Worm (Caenorhabditis elegans) whole organism, L1 larva: ENCODE measurements around the gene srbc-65.

Experiments
- C04F5.9 ChIP-seq: sonication (generic microtip); optimal IDR thresholded peaks from 2 replicates; lab custom pipeline; 2016; ENCODE audit warnings: missing genetic modification characterization, missing compliant biosample characterization
- C16A3.4 ChIP-seq: fragments of 150-350 bp; optimal IDR thresholded peaks from 2 replicates; lab custom pipeline; 2014; ENCODE audit warnings: missing biosample characterization, missing genetic modification characterization
- C34B4.2 ChIP-seq: sonication (generic microtip); optimal IDR thresholded peaks from 2 replicates; lab custom pipeline; 2017; ENCODE audit warnings: mild to moderate bottlenecking, missing genetic modification characterization, missing compliant biosample characterization
- alr-1 ChIP-seq: fragments of 200-800 bp; sonication (Bioruptor generic); optimal IDR thresholded peaks from 2 replicates; lab custom pipeline; 2018; ENCODE audit warnings: borderline replicate concordance, mild to moderate bottlenecking, missing genetic modification characterization, missing compliant biosample characterization
- blmp-1 ChIP-seq: fragments of 150-350 bp; optimal IDR thresholded peaks from 2 replicates; lab custom pipeline; 2014; ENCODE audit warnings: missing biosample characterization, missing genetic modification characterization
- ceh-8 ChIP-seq: fragments of 200-800 bp; sonication (Bioruptor generic); optimal IDR thresholded peaks from 2 replicates; lab custom pipeline; 2018; ENCODE audit warnings: mild to moderate bottlenecking, missing genetic modification characterization, moderate library complexity, missing compliant biosample characterization
- ceh-90 ChIP-seq: sonication (generic microtip); optimal IDR thresholded peaks from 2 replicates; lab custom pipeline; 2016; ENCODE audit warnings: missing genetic modification characterization, missing compliant biosample characterization
- dpl-1 ChIP-seq, 3 experiments: fragments of 150-350 bp in 2 of 3; sonication (generic microtip) in 1 of 3; optimal IDR thresholded peaks; 2 replicates each; lab custom pipeline; 2014 to 2017; ENCODE audit warnings: missing biosample characterization in 3 of 3, missing genetic modification characterization in 3 of 3, missing genetic modification reagents in 3 of 3
- efl-1 ChIP-seq, 4 experiments: fragments of 150-350 bp; optimal IDR thresholded peaks in 3 of 4; peaks in 1 of 4; 1 replicate in 1 of 4; 2 replicates in 3 of 4; lab custom pipeline; 2014; ENCODE audit warnings: missing biosample characterization in 2 of 4, missing genetic modification characterization in 2 of 4, missing genetic modification reagents in 2 of 4
- egl-13 ChIP-seq: sonication (generic microtip); optimal IDR thresholded peaks from 2 replicates; lab custom pipeline; 2016; ENCODE audit warnings: missing genotype, missing genetic modification reagents, missing genetic modification characterization, missing compliant biosample characterization
- elt-2 ChIP-seq: sonication (generic microtip); optimal IDR thresholded peaks from 2 replicates; lab custom pipeline; 2016; ENCODE audit warnings: missing genetic modification characterization, mild to moderate bottlenecking, inconsistent platforms, missing compliant biosample characterization, missing genetic modification reagents
- elt-3 ChIP-seq, 6 experiments: fragments of 150-350 bp in 1 of 6; sonication (generic microtip); optimal IDR thresholded peaks; 2 replicates each; lab custom pipeline; 2017 to 2018; ENCODE audit warnings: missing biosample characterization in 6 of 6, missing genetic modification characterization in 6 of 6, inconsistent platforms in 1 of 6
- fkh-4 ChIP-seq: sonication (generic microtip); optimal IDR thresholded peaks from 2 replicates; lab custom pipeline; 2016; ENCODE audit warnings: missing compliant biosample characterization, missing genetic modification characterization, borderline replicate concordance
- fos-1 ChIP-seq: fragments of 150-350 bp; optimal IDR thresholded peaks from 2 replicates; lab custom pipeline; 2014; ENCODE audit warnings: missing biosample characterization, missing genetic modification characterization
- grh-1 ChIP-seq: fragments of 200-800 bp; sonication (Bioruptor generic); IDR thresholded peaks from 2 replicates; pipeline ENCODE4 v1.3.6; 2022; ENCODE audit warnings: missing genetic modification reagents, missing genetic modification characterization, missing compliant biosample characterization
- hpl-2 ChIP-seq: fragments of 150-350 bp; optimal IDR thresholded peaks from 2 replicates; lab custom pipeline; 2014; ENCODE audit warnings: missing biosample characterization, missing genetic modification reagents, missing genetic modification characterization
- irx-1 ChIP-seq: sonication (generic microtip); optimal IDR thresholded peaks from 2 replicates; lab custom pipeline; 2016; ENCODE audit warnings: missing genetic modification characterization, missing compliant biosample characterization
- isw-1 ChIP-seq: fragments of 200-800 bp; sonication (Bioruptor generic); IDR thresholded peaks from 2 replicates; pipeline ENCODE4 v1.3.6; 2022; ENCODE audit warnings: missing genetic modification characterization, missing compliant biosample characterization
- jun-1 ChIP-seq: fragments of 150-350 bp; optimal IDR thresholded peaks from 2 replicates; lab custom pipeline; 2014; ENCODE audit warnings: missing biosample characterization, missing genetic modification reagents, missing genetic modification characterization
- lin-15B ChIP-seq: fragments of 150-350 bp; sonication (generic microtip); optimal IDR thresholded peaks from 3 replicates; lab custom pipeline; 2014; ENCODE audit warnings: missing biosample characterization, missing genetic modification characterization
- lin-39 ChIP-seq: fragments of 150-350 bp; optimal IDR thresholded peaks from 2 replicates; lab custom pipeline; 2014; ENCODE audit warnings: missing biosample characterization, missing genetic modification reagents, missing genetic modification characterization
- lir-3 ChIP-seq: sonication (generic microtip); optimal IDR thresholded peaks from 2 replicates; lab custom pipeline; 2016; ENCODE audit warnings: mild to moderate bottlenecking, missing genetic modification characterization, moderate library complexity, missing compliant biosample characterization; ENCODE audit not compliant: poor library complexity
- lsy-2 ChIP-seq, 2 experiments: fragments of 150-350 bp; optimal IDR thresholded peaks; 2 replicates each; lab custom pipeline; 2014; ENCODE audit warnings: missing biosample characterization in 2 of 2, missing genetic modification characterization in 2 of 2
- mab-9 ChIP-seq: fragments of 200-800 bp; sonication (Bioruptor generic); IDR thresholded peaks from 2 replicates; pipeline ENCODE4 v1.3.6; 2022; ENCODE audit warnings: missing genetic modification reagents, missing genetic modification characterization, missing compliant biosample characterization
- mdl-1 ChIP-seq, 2 experiments: fragments of 150-350 bp; optimal IDR thresholded peaks; 2 replicates each; lab custom pipeline; 2014 to 2017; ENCODE audit warnings: missing biosample characterization in 2 of 2, missing genetic modification characterization in 2 of 2, inconsistent platforms in 1 of 2
- mef-2 ChIP-seq: fragments of 150-350 bp; optimal IDR thresholded peaks from 2 replicates; lab custom pipeline; 2014; ENCODE audit warnings: missing biosample characterization, missing genetic modification characterization
- nhr-11 ChIP-seq: fragments of 150-350 bp; optimal IDR thresholded peaks from 2 replicates; lab custom pipeline; 2014; ENCODE audit warnings: missing biosample characterization, missing genetic modification characterization
- nhr-12 ChIP-seq: sonication (generic microtip); optimal IDR thresholded peaks from 2 replicates; lab custom pipeline; 2017; ENCODE audit warnings: missing biosample characterization, missing genetic modification characterization
- nhr-19 ChIP-seq: fragments of 200-800 bp; sonication (Bioruptor generic); conservative IDR thresholded peaks from 2 replicates; pipeline ENCODE4 v1.3.6; 2022; ENCODE audit warnings: missing genetic modification characterization, missing compliant biosample characterization
- nhr-20 ChIP-seq: sonication (generic microtip); optimal IDR thresholded peaks from 2 replicates; lab custom pipeline; 2016; ENCODE audit warnings: mild to moderate bottlenecking, missing genetic modification characterization, missing compliant biosample characterization
- nhr-47 ChIP-seq: sonication (generic microtip); optimal IDR thresholded peaks from 2 replicates; lab custom pipeline; 2016; ENCODE audit warnings: mild to moderate bottlenecking, missing genetic modification characterization, moderate library complexity, missing compliant biosample characterization
- nhr-71 ChIP-seq: sonication (generic microtip); optimal IDR thresholded peaks from 2 replicates; lab custom pipeline; 2016; ENCODE audit warnings: mild to moderate bottlenecking, missing genetic modification characterization, moderate library complexity, missing compliant biosample characterization
- nhr-76 ChIP-seq: sonication (generic microtip); optimal IDR thresholded peaks from 2 replicates; lab custom pipeline; 2017; ENCODE audit warnings: missing biosample characterization, missing genetic modification characterization
- nhr-85 ChIP-seq: sonication (generic microtip); peaks from one replicate; lab custom pipeline; 2016; ENCODE audit warnings: missing genetic modification characterization, inconsistent platforms, missing compliant biosample characterization
- nhr-90 ChIP-seq: sonication (generic microtip); optimal IDR thresholded peaks from 2 replicates; lab custom pipeline; 2016; ENCODE audit warnings: mild to moderate bottlenecking, missing genetic modification characterization, missing compliant biosample characterization; ENCODE audit not compliant: poor library complexity
- pax-3 ChIP-seq: fragments of 200-800 bp; sonication (Bioruptor generic); optimal IDR thresholded peaks from 2 replicates; lab custom pipeline; 2018; ENCODE audit warnings: mild to moderate bottlenecking, missing genetic modification characterization, moderate library complexity, missing compliant biosample characterization
- skn-1 ChIP-seq: fragments of 150-350 bp; optimal IDR thresholded peaks from 2 replicates; lab custom pipeline; 2014; ENCODE audit warnings: missing biosample characterization, missing genetic modification characterization
- snpc-4 ChIP-seq: fragments of 150-350 bp; optimal IDR thresholded peaks from 2 replicates; lab custom pipeline; 2014; ENCODE audit warnings: missing biosample characterization, missing genetic modification characterization
- snu-23 ChIP-seq: sonication (generic microtip); optimal IDR thresholded peaks from 2 replicates; lab custom pipeline; 2016; ENCODE audit warnings: missing genetic modification characterization, missing compliant biosample characterization
- sox-4 ChIP-seq: sonication (generic microtip); optimal IDR thresholded peaks from 2 replicates; lab custom pipeline; 2016; ENCODE audit warnings: missing genetic modification characterization, missing compliant biosample characterization
- sptf-1 ChIP-seq: fragments of 150-350 bp; optimal IDR thresholded peaks from 2 replicates; lab custom pipeline; 2014; ENCODE audit warnings: missing biosample characterization, missing genetic modification characterization
- sup-37 ChIP-seq: fragments of 200-800 bp; sonication (Bioruptor generic); optimal IDR thresholded peaks from 2 replicates; lab custom pipeline; 2018; ENCODE audit warnings: mild to moderate bottlenecking, missing genetic modification characterization, missing compliant biosample characterization
- tbx-2 ChIP-seq: sonication (generic microtip); optimal IDR thresholded peaks from 2 replicates; lab custom pipeline; 2016; ENCODE audit warnings: missing genetic modification characterization, missing compliant biosample characterization
- unc-86 ChIP-seq: sonication (generic microtip); optimal IDR thresholded peaks from 2 replicates; lab custom pipeline; 2016; ENCODE audit warnings: missing genetic modification characterization, missing compliant biosample characterization
- unc-98 ChIP-seq: fragments of 200-800 bp; sonication (Bioruptor generic); IDR thresholded peaks from 2 replicates; pipeline ENCODE4 v1.3.6; 2022; ENCODE audit warnings: missing genetic modification characterization, missing compliant biosample characterization
- xbp-1 ChIP-seq: sonication (generic microtip); optimal IDR thresholded peaks from 2 replicates; lab custom pipeline; 2016; ENCODE audit warnings: missing genetic modification characterization, missing compliant biosample characterization
- zip-4 ChIP-seq: fragments of 200-800 bp; sonication (Bioruptor generic); optimal IDR thresholded peaks from 2 replicates; lab custom pipeline; 2018; ENCODE audit warnings: mild to moderate bottlenecking, missing genetic modification characterization, moderate library complexity, missing compliant biosample characterization
- ztf-11 ChIP-seq, 2 experiments: sonication (generic microtip); optimal IDR thresholded peaks; 2 replicates each; lab custom pipeline; 2016 to 2017; ENCODE audit warnings: missing genetic modification characterization in 2 of 2, missing biosample characterization in 1 of 2, missing compliant biosample characterization in 1 of 2
- ztf-4 ChIP-seq: fragments of 150-350 bp; optimal IDR thresholded peaks from 2 replicates; lab custom pipeline; 2014; ENCODE audit warnings: missing biosample characterization, missing genetic modification characterization

The srbc-65 gene

ce11 chrV:16537908-16538446 lies 12.8 kb upstream of the srbc-65 start, which contains the start of gene Y32B12B.2 (continued):
- TF ChIP-seq pax-3 (tag; lab: Kevin White, UChicago) (peak; percentile 49), lsy-2 (tag; optimal IDR thresholded peaks at IDR 0.05; lab: Kevin White, UChicago) (peak; percentile 96 to 98), dpl-1 (GFP tag; optimal IDR thresholded peaks at IDR 0.05; lab: Kevin White, UChicago) (peak; percentile 77 to 87 (median 84)), nhr-76 (no peak), nhr-47 (tag; lab: Kevin White, UChicago) (peak; percentile 85), alr-1 (tag; lab: Kevin White, UChicago) (no peak), hpl-2 (GFP tag; lab: Kevin White, UChicago) (no peak), nhr-71 (peak; percentile 77), isw-1 (GFP tag; lab: Robert Waterston, UW) (peak; percentile 42; the same call in 1 of the 2 replicates), unc-98 (GFP tag; lab: Robert Waterston, UW) (peak; percentile 58), egl-13 (peak; percentile 65), mdl-1 (tag; optimal IDR thresholded peaks at IDR 0.05; lab: Kevin White, UChicago) (peak in 1 of 2 experiments; percentile 20), jun-1 (tag; lab: Kevin White, UChicago) (no peak), grh-1 (GFP tag; lab: Robert Waterston, UW) (0 out of 2 replicates have a peak, but pooled peaks have one; percentile 49), unc-86 (tag; lab: Kevin White, UChicago) (peak; percentile 74), ztf-4 (tag; lab: Kevin White, UChicago) (no peak), fkh-4 (tag; lab: Kevin White, UChicago) (peak; percentile 38), C04F5.9 (tag; lab: Kevin White, UChicago) (no peak), efl-1 (optimal IDR thresholded peaks at IDR 0.05; lab: Kevin White, UChicago) (peak; percentile 78 to 85), efl-1 (GFP tag; optimal IDR thresholded peaks at IDR 0.05 in 1 of 2; lab: Kevin White, UChicago) (peak; percentile 85 to 98), snu-23 (GFP tag; lab: Kevin White, UChicago) (peak; percentile 68), nhr-11 (tag; lab: Kevin White, UChicago) (no peak), fos-1 (tag; lab: Kevin White, UChicago) (no peak), lin-15B (tag; lab: Kevin White, UChicago) (peak; percentile 44), nhr-19 (GFP tag; lab: Robert Waterston, UW) (no peak; the same call in none of the 2 replicates), C16A3.4 (tag; lab: Kevin White, UChicago) (peak; percentile 46), irx-1 (tag; lab: Kevin White, UChicago) (peak; percentile 47), mab-9 (0 out of 2 replicates have a peak, but pooled peaks have one; percentile 61), blmp-1 (tag; lab: Kevin White, UChicago) (no peak), sptf-1 (tag; lab: Kevin White, UChicago) (no peak), xbp-1 (peak; percentile 47), elt-2 (tag; lab: Kevin White, UChicago) (peak; percentile 38), ceh-90 (tag; lab: Kevin White, UChicago) (peak; percentile 66), nhr-85 (peak; percentile 82), nhr-90 (tag; lab: Kevin White, UChicago) (peak; percentile 62), sox-4 (tag; lab: Kevin White, UChicago) (no peak), zip-4 (GFP tag; lab: Kevin White, UChicago) (peak; percentile 7), ceh-8 (GFP tag; lab: Kevin White, UChicago) (no peak), elt-3 (tag; optimal IDR thresholded peaks at IDR 0.05; lab: Kevin White, UChicago) (peak in 1 of 6 experiments; percentile 4), mef-2 (tag; lab: Kevin White, UChicago) (no peak), sup-37 (GFP tag; lab: Kevin White, UChicago) (peak; percentile 19), lin-39 (tag; lab: Kevin White, UChicago) (peak; percentile 38), snpc-4 (peak; percentile 63), tbx-2 (peak; percentile 65), nhr-12 (no peak), ztf-11 (tag; optimal IDR thresholded peaks at IDR 0.05; lab: Kevin White, UChicago) (peak in 1 of 2 experiments; percentile 31), nhr-20 (tag; lab: Kevin White, UChicago) (peak; percentile 64), skn-1 (tag; lab: Kevin White, UChicago) (peak; percentile 6), C34B4.2 (no peak), lir-3 (tag; lab: Kevin White, UChicago) (no peak)
